Fruit fly (Drosophila melanogaster): ENCODE measurements around the gene dbf.

Gene dbf

dm6 chr2L:10697992-10698391 is 46.6 kb downstream of the dbf start, which contains the start of gene CG7300:
Gene CG7300, minus strand, starts transcription at chr2L:10698043.
- TF ChIP-seq bab1 (GFP tag; optimal IDR thresholded peaks at IDR 0.05), result no peak

dm6 chr2L:10701499-10702062 is 50.2 kb downstream of the dbf start, which contains the start of gene Lip1:
Gene Lip1, minus strand, starts transcription at chr2L:10701544.
- TF ChIP-seq Hr96 (GFP tag; optimal IDR thresholded peaks at IDR 0.05), result no peak
- no peak for TF ChIP-seq CG33017 (tag; optimal IDR thresholded peaks at IDR 0.05)
- no peak for TF ChIP-seq CG11617 (GFP tag; optimal IDR thresholded peaks at IDR 0.05)
- no peak for TF ChIP-seq ovo (GFP tag; optimal IDR thresholded peaks at IDR 0.05)
- TF ChIP-seq CG7045 (GFP tag; optimal IDR thresholded peaks at IDR 0.05), result no peak
- TF ChIP-seq kay (GFP tag; ENCODE audit: borderline replicate concordance), result no peak
- no peak for TF ChIP-seq Mnt (GFP tag; optimal IDR thresholded peaks at IDR 0.05)
- no peak for TF ChIP-seq CG5204 (GFP tag; optimal IDR thresholded peaks at IDR 0.05)
- no peak for TF ChIP-seq CG12768 (GFP tag; optimal IDR thresholded peaks at IDR 0.05)
- TF ChIP-seq toe (GFP tag; optimal IDR thresholded peaks at IDR 0.05), result no peak
- TF ChIP-seq CG1620 (GFP tag; optimal IDR thresholded peaks at IDR 0.05), result no peak
- TF ChIP-seq tj (GFP tag; optimal IDR thresholded peaks at IDR 0.05), result no peak
- no peak for TF ChIP-seq cnc (optimal IDR thresholded peaks at IDR 0.05)
- TF ChIP-seq CG14711 (tag; optimal IDR thresholded peaks at IDR 0.05), result no peak
- no peak for TF ChIP-seq cic (GFP tag; optimal IDR thresholded peaks at IDR 0.05)
- TF ChIP-seq bab1 (GFP tag; optimal IDR thresholded peaks at IDR 0.05), result no peak
- TF ChIP-seq Clk (GFP tag; optimal IDR thresholded peaks at IDR 0.05), result no peak
- TF ChIP-seq Crg-1 (GFP tag; optimal IDR thresholded peaks at IDR 0.05), result no peak
- TF ChIP-seq CG7101 (tag; optimal IDR thresholded peaks at IDR 0.05), result no peak

dm6 chr2L:10703281-10703680 is 51.9 kb downstream of the dbf start, which contains the start of gene CG6415:
Gene CG6415, plus strand, starts transcription at chr2L:10703621.
- TF ChIP-seq CG33017 (tag; optimal IDR thresholded peaks at IDR 0.05) (peak; percentile 92), CG11617 (GFP tag; optimal IDR thresholded peaks at IDR 0.05) (peak; percentile 70), pad (GFP tag; optimal IDR thresholded peaks at IDR 0.05) (peak; percentile 59), Hr96 (GFP tag; optimal IDR thresholded peaks at IDR 0.05) (peak; percentile 75), CG1620 (GFP tag; optimal IDR thresholded peaks at IDR 0.05) (peak; percentile 7), CG5204 (GFP tag; optimal IDR thresholded peaks at IDR 0.05) (peak; percentile 83), toe (GFP tag; optimal IDR thresholded peaks at IDR 0.05) (peak; percentile 72), cnc (optimal IDR thresholded peaks at IDR 0.05) (no peak), bab1 (GFP tag; optimal IDR thresholded peaks at IDR 0.05) (no peak), ovo (GFP tag; optimal IDR thresholded peaks at IDR 0.05) (no peak), CG14711 (tag; optimal IDR thresholded peaks at IDR 0.05) (peak; percentile 75), CG7101 (tag; optimal IDR thresholded peaks at IDR 0.05) (peak; percentile 89), kay (GFP tag; ENCODE audit: borderline replicate concordance) (no peak), CG12768 (GFP tag; optimal IDR thresholded peaks at IDR 0.05) (peak; percentile 86), Crg-1 (GFP tag; optimal IDR thresholded peaks at IDR 0.05) (peak; percentile 10), CG7045 (GFP tag; optimal IDR thresholded peaks at IDR 0.05) (peak; percentile 78), Mnt (GFP tag; optimal IDR thresholded peaks at IDR 0.05) (peak; percentile 58), cic (GFP tag; optimal IDR thresholded peaks at IDR 0.05) (peak; percentile 36), tj (GFP tag; optimal IDR thresholded peaks at IDR 0.05) (peak; percentile 45), Clk (GFP tag; optimal IDR thresholded peaks at IDR 0.05) (peak; percentile 57)
